Worm (Caenorhabditis elegans) whole organism, late embryonic: Measurements from ENCODE around the gene Y43F8B.28.

Source experiments
- T23F11.4 ChIP-seq: fragments of 200-800 bp; sonication (Bioruptor generic); optimal IDR thresholded peaks from 2 replicates; lab custom pipeline; 2018; ENCODE audit warnings: mild to moderate bottlenecking, missing genetic modification characterization, missing compliant biosample characterization
- ama-1 ChIP-seq: fragments of 150-350 bp; optimal IDR thresholded peaks from 2 replicates; lab custom pipeline; 2014
- ceh-14 ChIP-seq: sonication (generic microtip); optimal IDR thresholded peaks from 2 replicates; lab custom pipeline; 2016; ENCODE audit warnings: missing genotype, missing genetic modification characterization, missing compliant biosample characterization
- ceh-18 ChIP-seq: sonication (generic microtip); optimal IDR thresholded peaks from 2 replicates; lab custom pipeline; 2016; ENCODE audit warnings: missing genetic modification characterization, missing compliant biosample characterization
- ceh-6 ChIP-seq: fragments of 200-800 bp; sonication (Bioruptor generic); optimal IDR thresholded peaks from 2 replicates; lab custom pipeline; 2018; ENCODE audit warnings: mild to moderate bottlenecking, missing genetic modification characterization, missing compliant biosample characterization
- elt-2 ChIP-seq: sonication (generic microtip); optimal IDR thresholded peaks from 2 replicates; lab custom pipeline; 2016; ENCODE audit warnings: missing genetic modification reagents, missing genetic modification characterization, missing compliant biosample characterization
- ets-4 ChIP-seq: sonication (generic microtip); optimal IDR thresholded peaks from 2 replicates; lab custom pipeline; 2016; ENCODE audit warnings: missing genetic modification characterization, missing compliant biosample characterization
- madf-2 ChIP-seq: sonication (generic microtip); optimal IDR thresholded peaks from 2 replicates; lab custom pipeline; 2017; ENCODE audit warnings: missing genetic modification characterization, missing compliant biosample characterization
- pha-4 ChIP-seq: fragments of 150-350 bp; optimal IDR thresholded peaks from 2 replicates; lab custom pipeline; 2018; ENCODE audit warnings: missing biosample characterization, missing genetic modification reagents, missing genetic modification characterization
- pqm-1 ChIP-seq: sonication (generic microtip); optimal IDR thresholded peaks from 2 replicates; lab custom pipeline; 2016; ENCODE audit warnings: missing genetic modification characterization, missing compliant biosample characterization
- pros-1 ChIP-seq: fragments of 150-350 bp; optimal IDR thresholded peaks from 2 replicates; lab custom pipeline; 2014; ENCODE audit warnings: missing biosample characterization, missing genetic modification reagents, missing genetic modification characterization
- sdc-2 ChIP-seq: sonication (generic microtip); optimal IDR thresholded peaks from 2 replicates; lab custom pipeline; 2016; ENCODE audit warnings: missing genotype, missing genetic modification characterization, missing compliant biosample characterization
- ztf-16 ChIP-seq: sonication (generic microtip); optimal IDR thresholded peaks from 2 replicates; lab custom pipeline; 2017; ENCODE audit warnings: missing genetic modification characterization, missing compliant biosample characterization

- TF ChIP-seq ceh-14 (tag; lab: Kevin White, UChicago) = no peak
- no peak for TF ChIP-seq ztf-16 (tag; lab: Kevin White, UChicago)
- no peak for TF ChIP-seq pqm-1 (tag; lab: Kevin White, UChicago)
- no peak for TF ChIP-seq pha-4 (tag; lab: Kevin White, UChicago)
- no peak for TF ChIP-seq madf-2 (tag; lab: Kevin White, UChicago)
- TF ChIP-seq ceh-6 (GFP tag; lab: Kevin White, UChicago) = no peak
- TF ChIP-seq pros-1 (tag; lab: Kevin White, UChicago) = no peak
- no peak for TF ChIP-seq ets-4 (tag; lab: Kevin White, UChicago)
- no peak for TF ChIP-seq ceh-18 (tag; lab: Kevin White, UChicago)
- no peak for TF ChIP-seq T23F11.4 (GFP tag; lab: Kevin White, UChicago)
- no peak for TF ChIP-seq elt-2
- no peak for TF ChIP-seq sdc-2 (tag; lab: Kevin White, UChicago)
- no peak for TF ChIP-seq ama-1
Measured at ce11 chrV:19526197-19526596, 41.1 kb downstream of the Y43F8B.28 start.
